Worm (Caenorhabditis elegans): ENCODE results near the gene B0507.9.

Gene B0507.9

DNA sequence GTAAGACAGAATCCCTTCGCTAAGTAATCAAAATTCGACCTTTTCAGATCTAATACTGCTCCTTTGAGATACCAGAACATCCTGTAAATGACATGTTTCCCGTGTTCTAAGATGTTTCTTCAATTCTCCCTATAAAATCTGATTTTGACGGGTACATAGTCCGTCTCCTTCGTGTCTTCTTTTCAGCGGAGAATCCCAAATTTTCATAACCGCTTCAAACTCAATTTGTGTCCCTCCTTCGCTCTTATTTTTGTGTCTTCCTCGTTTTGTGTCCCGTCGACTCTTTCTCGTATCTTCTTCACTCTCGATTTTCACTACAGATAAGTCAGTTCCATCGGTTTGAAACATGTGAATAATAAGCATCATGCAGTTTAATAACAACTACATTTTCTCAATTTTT, 49.7 kb downstream of the B0507.9 start, which contains the start of gene glr-5:
Gene glr-5, plus strand, starts transcription at position 321 of the 400 bp plus-strand sequence.
- no peak for TF ChIP-seq ama-1 (optimal IDR thresholded peaks at IDR 0.05)
- TF ChIP-seq aly-2 (tag; optimal IDR thresholded peaks at IDR 0.05) = no peak
- TF ChIP-seq nhr-76 (tag; optimal IDR thresholded peaks at IDR 0.05) = no peak
- no peak for TF ChIP-seq lsy-12 (tag; optimal IDR thresholded peaks at IDR 0.05)
- no peak for TF ChIP-seq pqm-1 (tag; optimal IDR thresholded peaks at IDR 0.05)
- no peak for TF ChIP-seq nhr-11 (tag; optimal IDR thresholded peaks at IDR 0.05)
- no peak for TF ChIP-seq pha-4 (tag; optimal IDR thresholded peaks at IDR 0.05)
- TF ChIP-seq egl-27 (tag; optimal IDR thresholded peaks at IDR 0.05) = no peak
- TF ChIP-seq lin-15B (tag; optimal IDR thresholded peaks at IDR 0.05) = no peak
- TF ChIP-seq eor-1 (tag; optimal IDR thresholded peaks at IDR 0.05) = no peak
- no peak for TF ChIP-seq R02D3.7 (tag; optimal IDR thresholded peaks at IDR 0.05)
- TF ChIP-seq nhr-28 (tag; optimal IDR thresholded peaks at IDR 0.05) = no peak

Measured in whole organism, L3 larva.